Fruit fly (Drosophila melanogaster) whole organism, embryonic: ENCODE measurements around the gene Uggt.
A peak's percentile ranks its signal among the peaks of the same experiment; 100 is the strongest.

Experiments
- Antp ChIP-seq: fragments of 200-800 bp; sonication (Bioruptor generic); optimal IDR thresholded peaks from 3 replicates; lab custom pipeline; 2016; ENCODE audit warnings: missing biosample characterization, missing genetic modification characterization
- Atf6 ChIP-seq: fragments of 200-800 bp; sonication (Bioruptor generic); IDR thresholded peaks from 2 replicates; pipeline ENCODE4 v1.3.6; 2022; ENCODE audit warnings: missing biosample characterization, missing genetic modification characterization
- CG10209 ChIP-seq: fragments of 200-800 bp; sonication (Bioruptor generic); optimal IDR thresholded peaks from 3 replicates; lab custom pipeline; 2017; ENCODE audit warnings: missing biosample characterization, mild to moderate bottlenecking, missing genetic modification characterization, missing genetic modification reagents
- CG10321 ChIP-seq: fragments of 200-800 bp; sonication (Bioruptor generic); IDR thresholded peaks from 2 replicates; pipeline ENCODE4 v1.3.6; 2022; ENCODE audit warnings: missing biosample characterization, missing genetic modification characterization
- CG12299 ChIP-seq: fragments of 200-800 bp; sonication (Bioruptor generic); optimal IDR thresholded peaks from 2 replicates; lab custom pipeline; 2018; ENCODE audit warnings: missing biosample characterization, mild to moderate bottlenecking, missing genetic modification characterization
- CG13424 ChIP-seq: fragments of 200-800 bp; sonication (Bioruptor generic); optimal IDR thresholded peaks from 2 replicates; lab custom pipeline; 2019; ENCODE audit warnings: missing biosample characterization, mild to moderate bottlenecking, missing genetic modification characterization, moderate library complexity
- CG1529 ChIP-seq: fragments of 200-800 bp; sonication (Bioruptor generic); optimal IDR thresholded peaks from 3 replicates; lab custom pipeline; 2018; ENCODE audit warnings: missing biosample characterization, missing genetic modification characterization
- CG17568 ChIP-seq: fragments of 200-800 bp; sonication (Bioruptor generic); optimal IDR thresholded peaks from 2 replicates; lab custom pipeline; 2018; ENCODE audit warnings: missing biosample characterization, mild to moderate bottlenecking, missing genetic modification characterization, moderate library complexity
- CG3163 ChIP-seq: fragments of 200-800 bp; sonication (Bioruptor generic); optimal IDR thresholded peaks from 3 replicates; lab custom pipeline; 2016; ENCODE audit warnings: missing biosample characterization, missing genetic modification characterization
- CG34224 ChIP-seq: fragments of 200-800 bp; sonication (Bioruptor generic); IDR thresholded peaks from 3 replicates; pipeline ENCODE4 v1.3.6; 2022; ENCODE audit warnings: missing biosample characterization, missing genetic modification characterization; ENCODE audit not compliant: partially characterized antibody
- CG6272 ChIP-seq: fragments of 200-800 bp; sonication (Bioruptor generic); IDR thresholded peaks from 2 replicates; pipeline ENCODE4 v1.3.6; 2022; ENCODE audit warnings: missing biosample characterization, missing genetic modification characterization
- CG6813 ChIP-seq: fragments of 200-800 bp; sonication (Bioruptor generic); optimal IDR thresholded peaks from 2 replicates; lab custom pipeline; 2017; ENCODE audit warnings: missing biosample characterization, missing genetic modification characterization, mild to moderate bottlenecking, moderate library complexity, missing genetic modification reagents
- CG7357 ChIP-seq: fragments of 200-800 bp; sonication (Bioruptor generic); IDR thresholded peaks from 3 replicates; pipeline ENCODE4 v1.3.6; 2022; ENCODE audit warnings: missing biosample characterization, missing genetic modification characterization
- CG7963 ChIP-seq: fragments of 200-800 bp; sonication (Bioruptor generic); IDR thresholded peaks from 3 replicates; pipeline ENCODE4 v1.3.6; 2022; ENCODE audit warnings: missing biosample characterization, missing genetic modification characterization; ENCODE audit not compliant: partially characterized antibody
- CrebB ChIP-seq: fragments of 200-800 bp; sonication (Bioruptor generic); optimal IDR thresholded peaks from 3 replicates; lab custom pipeline; 2018; ENCODE audit warnings: missing biosample characterization, mild to moderate bottlenecking, missing genetic modification characterization
- Dll ChIP-seq: fragments of 200-800 bp; sonication (Bioruptor generic); IDR thresholded peaks from 4 replicates; pipeline ENCODE4 v1.3.6; 2022; ENCODE audit warnings: missing biosample characterization, missing genetic modification characterization; ENCODE audit not compliant: partially characterized antibody
- Drgx ChIP-seq: fragments of 200-800 bp; sonication (Bioruptor generic); IDR thresholded peaks from 2 replicates; pipeline ENCODE4 v1.3.6; 2022; ENCODE audit warnings: missing biosample characterization, missing genetic modification characterization
- E2f2 ChIP-seq: fragments of 200-800 bp; sonication (Bioruptor generic); IDR thresholded peaks from 2 replicates; pipeline ENCODE4 v1.3.6; 2022; ENCODE audit warnings: missing biosample characterization, missing genetic modification characterization
- Elba2 ChIP-seq: fragments of 200-800 bp; sonication (Bioruptor generic); optimal IDR thresholded peaks from 3 replicates; lab custom pipeline; 2016; ENCODE audit warnings: missing biosample characterization, missing genetic modification characterization
- Ets97D ChIP-seq: fragments of 200-800 bp; sonication (Bioruptor generic); optimal IDR thresholded peaks from 3 replicates; lab custom pipeline; 2016; ENCODE audit warnings: missing biosample characterization, missing genetic modification characterization
- HLH4C ChIP-seq: fragments of 200-800 bp; sonication (Bioruptor generic); IDR thresholded peaks from 3 replicates; pipeline ENCODE4 v1.3.6; 2022; ENCODE audit warnings: missing biosample characterization, missing genetic modification characterization; ENCODE audit not compliant: partially characterized antibody
- Hmr ChIP-seq: fragments of 200-800 bp; sonication (Bioruptor generic); optimal IDR thresholded peaks from 3 replicates; lab custom pipeline; 2017; ENCODE audit warnings: mild to moderate bottlenecking, missing biosample characterization, missing genetic modification reagents, missing genetic modification characterization
- Hmx ChIP-seq: fragments of 200-800 bp; sonication (Bioruptor generic); optimal IDR thresholded peaks from 2 replicates; lab custom pipeline; 2016; ENCODE audit warnings: missing biosample characterization, missing genetic modification characterization
- MBD-R2 ChIP-seq: fragments of 200-800 bp; sonication (Bioruptor generic); IDR thresholded peaks from 2 replicates; pipeline ENCODE4 v1.3.6; 2022; ENCODE audit warnings: missing biosample characterization, missing genetic modification characterization
- Max ChIP-seq: fragments of 200-800 bp; sonication (Bioruptor generic); optimal IDR thresholded peaks from 2 replicates; lab custom pipeline; 2016; ENCODE audit warnings: missing biosample characterization, mild to moderate bottlenecking, missing genetic modification characterization
- Med ChIP-seq: fragments of 200-800 bp; sonication (Bioruptor generic); peaks from one replicate; lab custom pipeline; 2016; ENCODE audit warnings: missing biosample characterization, missing genetic modification characterization, mild to moderate bottlenecking, inconsistent platforms, moderate library complexity
- Nf-YC ChIP-seq: fragments of 200-800 bp; optimal IDR thresholded peaks from 3 replicates; lab custom pipeline; 2019; ENCODE audit warnings: missing biosample characterization, mild to moderate bottlenecking, missing genetic modification characterization, moderate library complexity
- Pdp1 ChIP-seq, 2 experiments: fragments of 200-800 bp; sonication (Bioruptor generic); optimal IDR thresholded peaks; 3 replicates each; lab custom pipeline; 2016; ENCODE audit warnings: missing biosample characterization in 2 of 2, missing genetic modification characterization in 2 of 2, mild to moderate bottlenecking in 1 of 2, moderate library complexity in 1 of 2
- Rfx ChIP-seq: fragments of 200-800 bp; sonication (Bioruptor generic); IDR thresholded peaks from 2 replicates; pipeline ENCODE4 v1.3.6; 2022; ENCODE audit warnings: missing biosample characterization, missing genetic modification characterization
- TFAM ChIP-seq: fragments of 200-800 bp; sonication (Bioruptor generic); optimal IDR thresholded peaks from 2 replicates; lab custom pipeline; 2017; ENCODE audit warnings: missing biosample characterization, missing genetic modification characterization, inconsistent platforms
- YL-1 ChIP-seq: fragments of 200-800 bp; sonication (Bioruptor generic); optimal IDR thresholded peaks from 3 replicates; lab custom pipeline; 2017; ENCODE audit warnings: missing biosample characterization, mild to moderate bottlenecking, missing genetic modification characterization
- cas ChIP-seq: fragments of 200-800 bp; sonication (Bioruptor generic); IDR thresholded peaks from 2 replicates; pipeline ENCODE4 v1.3.6; 2022; ENCODE audit warnings: missing biosample characterization, missing genetic modification characterization
- chn ChIP-seq: fragments of 200-800 bp; sonication (Bioruptor generic); optimal IDR thresholded peaks from 2 replicates; lab custom pipeline; 2016; ENCODE audit warnings: missing biosample characterization, missing genetic modification characterization
- croc ChIP-seq: fragments of 200-800 bp; sonication (Bioruptor generic); conservative IDR thresholded peaks from 3 replicates; pipeline ENCODE4 v1.3.6; 2022; ENCODE audit warnings: missing biosample characterization, missing genetic modification characterization
- cwo ChIP-seq: fragments of 200-800 bp; sonication (Bioruptor generic); optimal IDR thresholded peaks from 3 replicates; lab custom pipeline; 2017; ENCODE audit warnings: missing biosample characterization, missing genetic modification characterization, mild to moderate bottlenecking, moderate library complexity, missing genetic modification reagents
- danr ChIP-seq: fragments of 200-800 bp; sonication (Bioruptor generic); IDR thresholded peaks from 2 replicates; pipeline ENCODE4 v1.3.6; 2022; ENCODE audit warnings: missing biosample characterization, missing genetic modification characterization
- dimm ChIP-seq: fragments of 200-800 bp; sonication (Bioruptor generic); IDR thresholded peaks from 2 replicates; pipeline ENCODE4 v1.3.6; 2022; ENCODE audit warnings: missing biosample characterization, missing genetic modification characterization
- dmrt99B ChIP-seq: fragments of 200-800 bp; sonication (Bioruptor generic); optimal IDR thresholded peaks from 2 replicates; lab custom pipeline; 2018; ENCODE audit warnings: missing biosample characterization, mild to moderate bottlenecking, missing genetic modification characterization, moderate library complexity
- exex ChIP-seq: fragments of 200-800 bp; sonication (Bioruptor generic); optimal IDR thresholded peaks from 4 replicates; lab custom pipeline; 2018; ENCODE audit warnings: missing biosample characterization, mild to moderate bottlenecking, missing genetic modification characterization, moderate library complexity
- fru ChIP-seq: fragments of >200 bp; optimal IDR thresholded peaks from 2 replicates; lab custom pipeline; 2017
- grn ChIP-seq: fragments of 200-800 bp; sonication (Bioruptor generic); optimal IDR thresholded peaks from 3 replicates; lab custom pipeline; 2017; ENCODE audit warnings: missing biosample characterization, missing genetic modification characterization
- gt ChIP-seq: fragments of 200-800 bp; sonication (Bioruptor generic); IDR thresholded peaks from 2 replicates; pipeline ENCODE4 v1.3.6; 2022; ENCODE audit warnings: missing biosample characterization, missing genetic modification characterization
- ind ChIP-seq: fragments of 200-800 bp; sonication (Bioruptor generic); optimal IDR thresholded peaks from 3 replicates; lab custom pipeline; 2016; ENCODE audit warnings: missing biosample characterization, missing genetic modification characterization
- insv ChIP-seq, 2 experiments: fragments of 200-800 bp; sonication (Bioruptor generic); optimal IDR thresholded peaks; 3 replicates each; lab custom pipeline; 2016 to 2018; ENCODE audit warnings: missing biosample characterization in 2 of 2, missing genetic modification characterization in 2 of 2
- jing ChIP-seq: fragments of 200-800 bp; sonication (Bioruptor generic); optimal IDR thresholded peaks from 2 replicates; lab custom pipeline; 2018; ENCODE audit warnings: missing biosample characterization, mild to moderate bottlenecking, missing genetic modification characterization
- kni ChIP-seq: fragments of 200-800 bp; sonication (Bioruptor generic); optimal IDR thresholded peaks from 3 replicates; lab custom pipeline; 2017; ENCODE audit warnings: mild to moderate bottlenecking, missing biosample characterization, missing genetic modification reagents, missing genetic modification characterization
- lab ChIP-seq: fragments of 200-800 bp; sonication (Bioruptor generic); optimal IDR thresholded peaks from 3 replicates; lab custom pipeline; 2017; ENCODE audit warnings: missing biosample characterization, missing genetic modification characterization, mild to moderate bottlenecking, moderate library complexity, missing genetic modification reagents
- sens ChIP-seq: fragments of 200-800 bp; sonication (Bioruptor generic); peaks from one replicate; lab custom pipeline; 2016; ENCODE audit warnings: missing biosample characterization, missing genetic modification characterization
- slp2 ChIP-seq: fragments of 200-800 bp; sonication (Bioruptor generic); optimal IDR thresholded peaks from 2 replicates; lab custom pipeline; 2016; ENCODE audit warnings: missing biosample characterization, missing genetic modification characterization
- stc ChIP-seq: fragments of 200-800 bp; sonication (Bioruptor generic); IDR thresholded peaks from 2 replicates; pipeline ENCODE4 v1.3.6; 2022; ENCODE audit warnings: missing biosample characterization, missing genetic modification characterization
- tin ChIP-seq: fragments of 200-800 bp; sonication (Bioruptor generic); optimal IDR thresholded peaks from 3 replicates; lab custom pipeline; 2016; ENCODE audit warnings: missing biosample characterization, missing genetic modification characterization
- wor ChIP-seq: fragments of 200-800 bp; sonication (Bioruptor generic); IDR thresholded peaks from 2 replicates; pipeline ENCODE4 v1.3.6; 2022; ENCODE audit warnings: missing biosample characterization, missing genetic modification characterization

The Uggt gene

DNA sequence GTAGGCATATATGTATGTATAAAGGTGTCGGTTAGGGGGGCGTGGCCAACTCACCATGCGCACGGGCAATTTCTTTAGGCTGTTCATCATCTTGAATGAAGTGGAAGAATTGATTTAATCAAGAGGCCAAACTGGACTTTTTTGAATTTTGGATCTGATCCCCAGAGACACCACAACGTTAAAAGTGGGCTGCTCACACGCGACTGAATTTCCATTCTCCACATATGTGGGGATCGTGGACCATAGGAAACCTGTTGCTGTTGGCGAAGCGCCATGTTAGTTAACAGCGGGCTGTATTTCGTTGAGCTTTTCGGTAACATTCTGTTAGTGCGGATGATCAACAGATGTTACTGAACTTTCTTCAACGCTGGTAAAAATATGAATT lies 25.5 kb downstream of the Uggt start, which contains the start of gene CG3902 (continued):
- TF ChIP-seq HLH4C = no peak
- peak; percentile 12; the same call in 1 of the 2 replicates for TF ChIP-seq E2f2 (GFP tag; lab: Robert Waterston, UW)
- TF ChIP-seq sens (GFP tag; lab: Kevin White, UChicago) = peak; percentile 74
- no peak for TF ChIP-seq ind (GFP tag; lab: Kevin White, UChicago)
- TF ChIP-seq Antp = no peak
- 0 out of 2 replicates have a peak, but pooled peaks have one; percentile 8 for TF ChIP-seq MBD-R2 (GFP tag; lab: Robert Waterston, UW)
- TF ChIP-seq CG1529 (GFP tag; lab: Kevin White, UChicago) = no peak
- no peak for TF ChIP-seq Dll (GFP tag; lab: Robert Waterston, UW)
- no peak for TF ChIP-seq CG7357 (GFP tag; lab: Robert Waterston, UW)
- no peak for TF ChIP-seq TFAM (GFP tag; lab: Kevin White, UChicago)
- TF ChIP-seq gt (GFP tag; lab: Robert Waterston, UW) = no peak
- TF ChIP-seq cwo (GFP tag; lab: Kevin White, UChicago) = peak; percentile 76
- TF ChIP-seq grn (GFP tag; lab: Kevin White, UChicago) = peak; percentile 84
- TF ChIP-seq Med (GFP tag; lab: Kevin White, UChicago) = peak; percentile 92
- peak; percentile 44; the same call in 1 of the 2 replicates for TF ChIP-seq Rfx (GFP tag; lab: Robert Waterston, UW)
- TF ChIP-seq CG3163 (GFP tag; lab: Kevin White, UChicago) = no peak
- TF ChIP-seq YL-1 = peak; percentile 9
- TF ChIP-seq Atf6 (GFP tag; lab: Robert Waterston, UW) = peak; percentile 60; the same call in 1 of the 2 replicates
- TF ChIP-seq croc = no peak
- TF ChIP-seq CrebB = peak; percentile 27
- TF ChIP-seq CG6272 = no peak
- no peak for TF ChIP-seq CG10321 (GFP tag; lab: Robert Waterston, UW)
- TF ChIP-seq insv (GFP tag; optimal IDR thresholded peaks at IDR 0.05; lab: Kevin White, UChicago) = no peak
- TF ChIP-seq chn = no peak
- no peak for TF ChIP-seq Pdp1 (GFP tag; optimal IDR thresholded peaks at IDR 0.05; lab: Kevin White, UChicago)
- no peak for TF ChIP-seq Hmx (GFP tag; lab: Kevin White, UChicago)
- TF ChIP-seq cas (GFP tag; lab: Robert Waterston, UW) = no peak
- TF ChIP-seq Hmr (GFP tag; lab: Kevin White, UChicago) = peak; percentile 20
- TF ChIP-seq exex = no peak
- TF ChIP-seq CG12299 (tag; lab: Kevin White, UChicago) = no peak
- no peak for TF ChIP-seq Ets97D (GFP tag; lab: Kevin White, UChicago)
- peak; percentile 18 for TF ChIP-seq Max (GFP tag; lab: Kevin White, UChicago)
- peak; percentile 49; the same call in 1 of the 3 replicates for TF ChIP-seq CG7963 (GFP tag; lab: Robert Waterston, UW)
- TF ChIP-seq tin (GFP tag; lab: Kevin White, UChicago) = no peak
- TF ChIP-seq CG17568 (GFP tag; lab: Kevin White, UChicago) = peak; percentile 49
- no peak for TF ChIP-seq fru
- TF ChIP-seq dmrt99B (tag; lab: Kevin White, UChicago) = no peak
- no peak for TF ChIP-seq CG10209 (GFP tag; lab: Kevin White, UChicago)
- TF ChIP-seq Drgx (GFP tag; lab: Robert Waterston, UW) = no peak
- TF ChIP-seq slp2 = no peak
- no peak for TF ChIP-seq Elba2 (GFP tag; lab: Kevin White, UChicago)
- no peak for TF ChIP-seq wor (GFP tag; lab: Robert Waterston, UW)
- no peak for TF ChIP-seq Nf-YC (tag; lab: Kevin White, UChicago)
- no peak for TF ChIP-seq kni (GFP tag; lab: Kevin White, UChicago)
- no peak for TF ChIP-seq CG13424 (tag; lab: Kevin White, UChicago)
- peak; percentile 6; the same call in 2 of the 3 replicates for TF ChIP-seq CG34224 (GFP tag; lab: Robert Waterston, UW)
- no peak for TF ChIP-seq CG6813 (GFP tag; lab: Kevin White, UChicago)
- no peak for TF ChIP-seq jing (GFP tag; lab: Kevin White, UChicago)
- peak; percentile 13; the same call in 1 of the 2 replicates for TF ChIP-seq stc
- no peak for TF ChIP-seq danr (GFP tag; lab: Robert Waterston, UW)
- peak; percentile 65 for TF ChIP-seq lab (GFP tag; lab: Kevin White, UChicago)
- TF ChIP-seq dimm (GFP tag; lab: Robert Waterston, UW) = no peak
